Worm (Caenorhabditis elegans): Measurements from ENCODE around the gene prp-8.
A peak's percentile ranks its signal among the peaks of the same experiment; 100 is the strongest.

prp-8 gene

ce11 chrIII:8163788-8164423 is at the start of gene prp-8:
prp-8 (plus strand) TSS chrIII:8164373.
- TF ChIP-seq flt-1 (GFP tag; IDR thresholded peaks at IDR 0.05) (peak; percentile 74), ztf-23 (GFP tag; IDR thresholded peaks at IDR 0.05) (no peak; the same call in 1 of the 2 replicates), cog-1 (tag; optimal IDR thresholded peaks at IDR 0.05) (peak; percentile 42), T22C8.4 (GFP tag; IDR thresholded peaks at IDR 0.05) (peak; percentile 92)

ce11 chrIII:8115877-8116276 is 48.3 kb upstream of the prp-8 start:
- TF ChIP-seq ztf-29 (GFP tag; IDR thresholded peaks at IDR 0.05): no peak
- TF ChIP-seq tab-1 (GFP tag; IDR thresholded peaks at IDR 0.05): no peak

- TF ChIP-seq ztf-23 (GFP tag; IDR thresholded peaks at IDR 0.05) (no peak), med-1 (GFP tag; optimal IDR thresholded peaks at IDR 0.05; ENCODE audit: insufficient read depth) (no peak), cog-1 (tag; optimal IDR thresholded peaks at IDR 0.05) (no peak), T22C8.4 (GFP tag; IDR thresholded peaks at IDR 0.05) (no peak), tab-1 (GFP tag; IDR thresholded peaks at IDR 0.05) (no peak), ref-1 (GFP tag; conservative IDR thresholded peaks at IDR 0.05) (no peak), flt-1 (GFP tag; IDR thresholded peaks at IDR 0.05) (no peak), ztf-29 (GFP tag; IDR thresholded peaks at IDR 0.05) (no peak), klf-2 (GFP tag; conservative IDR thresholded peaks at IDR 0.05) (no peak)
These were observed 47.0 kb upstream of the prp-8 start for ce11 chrIII:8117155-8117554.

ce11 chrIII:8121132-8121531 is 43.0 kb upstream of the prp-8 start, which contains the start of gene gei-8:
gei-8 (minus strand) TSS chrIII:8121232.
- TF ChIP-seq ref-1 (GFP tag; conservative IDR thresholded peaks at IDR 0.05) (no peak), tab-1 (GFP tag; IDR thresholded peaks at IDR 0.05) (no peak)

ce11 chrIII:8121923-8122322 is 42.2 kb upstream of the prp-8 start:
- no peak for TF ChIP-seq ztf-29 (GFP tag; IDR thresholded peaks at IDR 0.05)
- no peak for TF ChIP-seq tab-1 (GFP tag; IDR thresholded peaks at IDR 0.05)
- TF ChIP-seq klf-2 (GFP tag; conservative IDR thresholded peaks at IDR 0.05): no peak
- TF ChIP-seq med-1 (GFP tag; optimal IDR thresholded peaks at IDR 0.05; ENCODE audit: insufficient read depth): no peak
- TF ChIP-seq cog-1 (tag; optimal IDR thresholded peaks at IDR 0.05): no peak
- no peak for TF ChIP-seq ref-1 (GFP tag; conservative IDR thresholded peaks at IDR 0.05)
- TF ChIP-seq ztf-23 (GFP tag; IDR thresholded peaks at IDR 0.05): no peak
- no peak for TF ChIP-seq flt-1 (GFP tag; IDR thresholded peaks at IDR 0.05)
- TF ChIP-seq T22C8.4 (GFP tag; IDR thresholded peaks at IDR 0.05): no peak

- TF ChIP-seq ztf-23 (GFP tag; IDR thresholded peaks at IDR 0.05): no peak
- TF ChIP-seq flt-1 (GFP tag; IDR thresholded peaks at IDR 0.05): no peak
- peak; percentile 21 for TF ChIP-seq cog-1 (tag; optimal IDR thresholded peaks at IDR 0.05)
- no peak for TF ChIP-seq tab-1 (GFP tag; IDR thresholded peaks at IDR 0.05)
- TF ChIP-seq ztf-29 (GFP tag; IDR thresholded peaks at IDR 0.05): no peak
- no peak for TF ChIP-seq med-1 (GFP tag; optimal IDR thresholded peaks at IDR 0.05; ENCODE audit: insufficient read depth)
These were observed 39.9 kb upstream of the prp-8 start for ce11 chrIII:8124323-8124722.

- no peak for TF ChIP-seq T22C8.4 (GFP tag; IDR thresholded peaks at IDR 0.05)
- TF ChIP-seq med-1 (GFP tag; optimal IDR thresholded peaks at IDR 0.05; ENCODE audit: insufficient read depth): no peak
- no peak for TF ChIP-seq klf-2 (GFP tag; conservative IDR thresholded peaks at IDR 0.05)
- TF ChIP-seq tab-1 (GFP tag; IDR thresholded peaks at IDR 0.05): no peak
- no peak for TF ChIP-seq flt-1 (GFP tag; IDR thresholded peaks at IDR 0.05)
- TF ChIP-seq cog-1 (tag; optimal IDR thresholded peaks at IDR 0.05): peak; percentile 23
- peak; percentile 55; the same call in 1 of the 2 replicates for TF ChIP-seq ztf-29 (GFP tag; IDR thresholded peaks at IDR 0.05)
- no peak for TF ChIP-seq ztf-23 (GFP tag; IDR thresholded peaks at IDR 0.05)
These were observed 38.9 kb upstream of the prp-8 start for ce11 chrIII:8125234-8125633.

ce11 chrIII:8126978-8127377 is 37.2 kb upstream of the prp-8 start:
- TF ChIP-seq ztf-29 (GFP tag; IDR thresholded peaks at IDR 0.05): no peak
- 0 out of 2 replicates have a peak, but pooled peaks have one; percentile 11 for TF ChIP-seq klf-2 (GFP tag; conservative IDR thresholded peaks at IDR 0.05)
- TF ChIP-seq tab-1 (GFP tag; IDR thresholded peaks at IDR 0.05): no peak
- no peak for TF ChIP-seq med-1 (GFP tag; optimal IDR thresholded peaks at IDR 0.05; ENCODE audit: insufficient read depth)

- TF ChIP-seq med-1 (GFP tag; optimal IDR thresholded peaks at IDR 0.05; ENCODE audit: insufficient read depth) (no peak), T22C8.4 (GFP tag; IDR thresholded peaks at IDR 0.05) (no peak), ref-1 (GFP tag; conservative IDR thresholded peaks at IDR 0.05) (no peak)
These were observed 35.0 kb upstream of the prp-8 start for ce11 chrIII:8129195-8129594.

- TF ChIP-seq flt-1 (GFP tag; IDR thresholded peaks at IDR 0.05): no peak
- TF ChIP-seq ztf-29 (GFP tag; IDR thresholded peaks at IDR 0.05): no peak
- TF ChIP-seq tab-1 (GFP tag; IDR thresholded peaks at IDR 0.05): no peak
These were observed 33.8 kb upstream of the prp-8 start, which contains the start of the genes rpl-21 and C14B9.10 for ce11 chrIII:8130177-8130902. rpl-21 (minus strand) TSS chrIII:8130227. C14B9.10 (plus strand) TSS chrIII:8130852.

ce11 chrIII:8132496-8132895 is 31.7 kb upstream of the prp-8 start:
- TF ChIP-seq T22C8.4 (GFP tag; IDR thresholded peaks at IDR 0.05): no peak
- no peak for TF ChIP-seq ref-1 (GFP tag; conservative IDR thresholded peaks at IDR 0.05)
- no peak for TF ChIP-seq klf-2 (GFP tag; conservative IDR thresholded peaks at IDR 0.05)
- TF ChIP-seq cog-1 (tag; optimal IDR thresholded peaks at IDR 0.05): no peak
- TF ChIP-seq med-1 (GFP tag; optimal IDR thresholded peaks at IDR 0.05; ENCODE audit: insufficient read depth): no peak
- no peak for TF ChIP-seq flt-1 (GFP tag; IDR thresholded peaks at IDR 0.05)
